Fruit fly (Drosophila melanogaster): ENCODE results near the gene CG42535.

- TF ChIP-seq CG8478 (optimal IDR thresholded peaks at IDR 0.05), result no peak
- TF ChIP-seq psq (optimal IDR thresholded peaks at IDR 0.05), result no peak
- TF ChIP-seq usp (GFP tag; optimal IDR thresholded peaks at IDR 0.05), result no peak
- no peak for TF ChIP-seq pan (optimal IDR thresholded peaks at IDR 0.05)
- TF ChIP-seq Dll (optimal IDR thresholded peaks at IDR 0.05), result no peak
- no peak for TF ChIP-seq EcR (GFP tag; optimal IDR thresholded peaks at IDR 0.05)
These were observed 28.8 kb upstream of the CG42535 start for dm6 chr3L:10659524-10659923.

All from whole organism.